Fruit fly (Drosophila melanogaster) whole organism, larva: Measurements from ENCODE around the gene CG11714.

Experiments
- noc ChIP-seq: fragments of 200-800 bp; sonication (Bioruptor generic); optimal IDR thresholded peaks from 3 replicates; lab custom pipeline; 2019; ENCODE audit warnings: missing biosample characterization, mild to moderate bottlenecking, missing genetic modification characterization, moderate library complexity

Gene CG11714

DNA sequence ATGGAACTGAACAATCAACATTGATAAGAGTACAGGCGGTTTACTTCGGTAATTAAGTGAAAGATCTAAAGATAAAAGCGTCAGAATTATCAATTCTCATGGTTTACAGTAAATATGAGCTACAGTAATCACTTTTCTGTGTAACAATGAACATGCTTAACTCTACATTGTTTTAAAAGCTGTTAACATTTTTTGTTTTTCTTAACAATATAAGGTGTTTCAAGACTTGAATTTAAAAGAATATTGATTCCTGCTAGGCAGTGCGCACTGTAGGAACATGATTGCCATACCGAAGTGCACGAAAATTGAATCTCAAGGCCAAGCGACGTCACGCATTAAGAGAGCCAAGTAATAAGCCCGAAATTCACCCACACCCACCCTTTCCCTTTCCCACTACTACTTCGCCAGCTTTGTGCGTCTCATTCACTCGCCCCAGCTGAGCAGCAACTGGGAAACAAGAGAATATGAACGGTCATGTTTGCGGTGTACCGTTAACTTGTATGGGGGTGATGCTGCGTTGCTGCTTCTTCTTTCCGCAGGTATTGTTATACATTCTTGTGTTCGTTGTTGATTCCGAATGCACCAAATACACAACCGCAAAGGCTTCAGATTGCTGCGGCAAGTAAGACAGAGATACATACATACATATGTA is 31.2 kb downstream of the CG11714 start:
- peak; percentile 91 for TF ChIP-seq noc (tag; lab: Kevin White, UChicago)

DNA sequence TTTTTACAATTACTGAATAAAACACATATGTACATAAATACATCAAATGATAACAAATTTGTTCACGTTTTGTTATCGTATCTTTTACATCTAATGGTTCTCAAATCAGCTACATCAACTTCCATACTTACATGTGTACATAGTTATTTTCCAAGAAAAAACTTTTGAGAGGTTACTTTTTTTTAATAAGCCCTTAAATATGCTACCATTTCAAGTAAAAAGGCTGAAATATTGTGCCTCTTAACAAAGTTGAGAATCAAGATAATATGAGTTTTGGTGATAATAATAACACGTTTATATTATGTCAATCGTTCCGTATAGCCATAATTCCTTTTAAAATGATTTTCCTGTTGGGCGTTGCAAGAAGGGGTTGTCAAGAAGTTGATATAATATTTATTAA is 32.0 kb downstream of the CG11714 start:
- no peak for TF ChIP-seq noc (tag; lab: Kevin White, UChicago)

DNA sequence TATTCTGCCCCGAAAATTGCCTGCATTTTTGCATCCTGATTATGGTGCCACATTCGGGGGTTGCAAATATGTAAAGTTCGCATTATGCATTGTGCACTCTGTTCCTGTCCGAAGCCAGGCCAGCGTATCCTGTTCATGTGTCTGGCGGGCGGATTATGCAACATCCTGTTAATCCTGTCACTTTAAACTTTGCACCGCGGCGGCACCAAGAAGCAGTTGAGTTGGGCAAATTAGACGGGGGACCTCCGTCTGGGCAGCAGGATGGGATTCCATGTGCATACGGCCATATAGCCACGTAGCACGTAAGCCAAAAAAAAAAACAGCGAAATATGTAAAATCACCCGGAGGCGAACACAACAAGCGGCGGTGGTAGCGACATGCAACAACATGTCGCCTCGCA is 33.0 kb downstream of the CG11714 start:
- TF ChIP-seq noc (tag; lab: Kevin White, UChicago): no peak

DNA sequence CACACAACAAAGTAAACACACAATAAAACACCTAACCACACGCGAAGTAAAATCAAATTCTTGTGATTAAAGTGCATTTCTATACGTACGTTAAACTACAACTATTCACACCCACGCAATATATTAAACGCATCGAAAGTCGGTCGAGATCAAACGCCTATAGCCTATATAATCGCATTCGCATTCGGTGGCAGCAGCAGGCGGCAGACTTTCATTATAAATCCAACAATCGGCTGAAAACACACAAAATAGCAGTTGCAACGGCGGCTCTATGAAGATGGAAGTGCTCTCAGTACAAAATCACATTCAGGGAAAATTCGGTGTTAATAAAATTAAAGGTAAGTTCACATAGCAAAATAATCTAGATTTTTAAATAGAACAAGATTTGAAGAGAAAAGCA is 34.2 kb downstream of the CG11714 start:
- TF ChIP-seq noc (tag; lab: Kevin White, UChicago): no peak

DNA sequence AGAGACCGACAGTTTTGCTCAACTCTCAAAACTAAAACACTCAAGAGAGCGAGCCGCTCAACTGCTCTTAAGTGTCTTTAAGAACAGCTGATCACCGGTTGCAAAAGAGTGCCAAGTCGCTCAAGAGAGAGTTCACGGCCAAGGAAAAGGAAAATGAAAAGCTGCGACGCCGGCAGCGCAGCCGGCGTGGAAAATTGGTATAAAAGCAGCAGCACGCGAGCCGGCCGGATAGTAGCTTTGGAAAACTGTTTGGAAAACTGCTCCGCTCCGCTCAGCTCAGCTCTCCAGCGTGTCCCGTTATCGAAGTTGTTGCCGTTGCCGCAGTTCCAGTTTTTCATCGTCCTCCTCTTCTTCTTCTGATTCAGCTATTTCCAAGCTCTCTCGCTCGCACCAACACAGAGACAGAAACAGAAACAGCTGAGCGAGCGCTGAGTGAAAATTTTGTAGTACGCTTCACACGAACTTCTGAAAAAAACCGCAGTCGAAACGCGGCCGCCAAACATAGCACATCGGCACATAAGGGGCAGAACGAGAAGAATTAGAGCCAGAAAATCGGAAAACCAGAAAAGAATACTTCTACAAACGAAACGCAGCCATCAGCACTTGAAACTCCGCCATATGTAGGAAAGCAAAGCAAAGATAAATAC is 35.1 kb downstream of the CG11714 start, which contains the start of gene chrb:
TSS of gene chrb (plus strand) at position 224 of the 647 bp plus-strand sequence.
- TF ChIP-seq noc (tag; lab: Kevin White, UChicago): peak; percentile 45

DNA sequence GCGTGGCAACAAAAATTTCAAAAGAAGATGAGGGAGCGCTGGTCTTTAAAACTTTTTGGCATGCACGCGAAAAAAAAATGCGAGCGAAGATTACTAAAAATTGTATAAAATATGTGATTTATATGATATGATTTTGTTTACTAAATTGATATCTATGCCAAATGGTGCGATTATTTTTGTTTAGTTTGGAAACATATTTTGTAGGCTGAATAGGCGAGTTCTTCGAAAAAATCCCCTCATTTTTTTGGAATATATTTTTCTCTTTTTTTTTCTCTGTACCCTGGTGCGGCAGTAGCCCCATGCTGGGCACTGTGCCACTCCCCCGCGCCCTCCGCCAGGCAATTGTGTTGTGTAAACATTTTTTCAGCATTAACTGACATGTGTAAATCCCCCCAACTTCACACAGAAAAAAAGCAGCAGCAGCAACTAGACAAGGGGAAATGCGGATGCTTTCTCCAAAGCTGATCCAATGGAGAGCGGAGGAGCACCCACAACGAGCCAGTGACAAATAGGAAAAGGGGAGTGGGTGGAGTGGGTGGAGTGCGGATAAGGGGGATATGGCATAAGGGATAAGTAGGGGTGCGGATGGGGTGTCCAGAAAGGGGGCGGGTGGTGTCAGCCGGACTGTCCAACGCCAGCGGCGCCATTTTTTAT is 36.4 kb downstream of the CG11714 start:
- no peak for TF ChIP-seq noc (tag; lab: Kevin White, UChicago)

DNA sequence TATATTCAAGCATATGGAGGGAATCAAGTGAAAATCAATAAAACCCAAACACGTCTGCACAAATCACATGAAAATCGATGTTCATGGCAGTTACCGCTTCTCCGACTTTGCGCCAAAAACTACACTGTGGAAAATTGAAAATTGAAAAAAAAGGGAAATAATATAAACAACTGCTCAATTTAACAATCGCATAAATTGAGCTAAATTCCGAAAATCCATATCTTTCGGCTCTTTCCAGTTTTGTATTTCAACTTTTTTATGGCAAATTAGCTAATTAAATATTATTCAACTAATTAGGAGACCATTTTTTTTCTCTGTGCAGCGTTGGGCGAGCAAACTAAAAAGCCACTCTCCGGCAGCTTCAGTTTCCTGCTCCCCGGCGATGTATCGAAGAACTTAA is 38.0 kb downstream of the CG11714 start:
- no peak for TF ChIP-seq noc (tag; lab: Kevin White, UChicago)

DNA sequence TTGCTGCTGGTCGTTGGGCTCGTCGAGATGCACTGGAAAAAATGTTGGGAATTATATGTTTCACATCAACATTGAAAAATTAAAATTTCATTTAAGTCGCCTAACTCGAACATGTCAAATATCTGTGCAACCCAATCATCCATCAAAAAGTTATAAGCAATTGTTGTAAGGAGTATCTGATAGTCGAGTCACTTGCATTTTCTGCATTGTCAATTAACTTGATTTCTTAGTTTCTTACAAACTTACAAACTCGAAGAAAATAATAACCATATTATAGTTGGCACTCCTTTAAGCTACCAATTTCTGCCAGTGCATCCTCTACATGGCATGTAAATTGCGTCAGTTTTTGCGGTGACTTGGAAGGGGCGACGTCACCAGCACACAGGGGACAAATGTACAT is 39.4 kb downstream of the CG11714 start:
- TF ChIP-seq noc (tag; lab: Kevin White, UChicago): no peak

DNA sequence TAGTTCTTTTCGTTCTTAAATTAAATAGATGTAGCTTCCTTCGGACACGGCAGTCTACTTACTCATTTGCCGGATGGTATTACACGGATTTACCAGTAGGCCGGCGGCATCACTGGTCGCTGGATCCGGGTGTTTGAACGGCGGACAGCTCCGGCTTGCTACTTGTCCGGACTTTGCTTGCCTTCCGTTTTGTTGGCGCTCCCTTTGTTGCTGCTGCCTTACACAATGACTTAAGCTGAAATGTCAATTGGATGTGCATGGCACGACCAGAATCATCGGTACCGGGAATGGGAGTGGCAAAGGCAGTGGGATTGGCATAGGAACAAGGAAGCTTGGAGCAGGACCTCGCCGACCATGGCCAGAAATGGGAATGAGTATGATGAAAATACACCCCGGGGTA is 42.2 kb downstream of the CG11714 start:
- no peak for TF ChIP-seq noc (tag; lab: Kevin White, UChicago)

DNA sequence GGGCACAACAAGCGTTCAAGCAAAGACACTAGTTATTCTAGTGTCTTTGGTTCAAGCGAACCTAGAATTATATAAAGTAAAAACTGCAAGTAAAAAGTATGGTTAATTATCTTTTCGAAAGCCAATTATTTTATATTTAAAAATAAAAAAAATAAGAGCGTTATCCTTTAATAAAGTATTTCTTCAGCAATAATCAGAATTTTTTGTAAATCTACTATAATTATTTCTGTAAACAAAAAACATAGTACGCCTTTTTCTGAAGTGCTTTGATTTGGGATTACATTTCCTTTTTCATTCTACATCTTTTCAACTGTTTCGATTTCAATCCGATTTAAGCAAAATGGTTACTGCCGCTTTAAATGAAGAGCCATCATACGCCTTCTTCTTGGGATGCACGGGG is 47.9 kb downstream of the CG11714 start, which contains the start of gene Vha16-2:
TSS of gene Vha16-2 (plus strand) at position 301 of the 400 bp plus-strand sequence.
- no peak for TF ChIP-seq noc (tag; lab: Kevin White, UChicago)

DNA sequence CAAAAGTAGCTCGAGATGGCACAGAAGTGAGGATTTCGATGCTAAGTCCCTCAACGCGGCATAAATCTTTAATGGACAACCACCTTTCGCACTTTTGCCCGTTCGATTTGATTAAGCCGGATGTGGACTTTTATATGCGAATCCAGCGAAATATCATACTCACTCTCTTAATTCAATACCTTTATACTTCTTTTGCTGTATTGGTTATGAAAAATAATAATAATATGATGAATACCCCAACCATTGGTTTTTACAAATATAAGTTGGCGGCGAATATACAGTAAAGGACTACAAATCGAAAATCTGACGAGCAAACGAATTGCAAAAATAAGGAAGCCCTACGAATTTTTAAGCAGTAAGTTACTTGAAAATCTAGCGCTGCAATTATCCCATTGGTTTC is 49.5 kb downstream of the CG11714 start, which contains the start of gene Vha16-3:
TSS of gene Vha16-3 (plus strand) at position 301 of the 400 bp plus-strand sequence.
- TF ChIP-seq noc (tag; lab: Kevin White, UChicago): no peak

DNA sequence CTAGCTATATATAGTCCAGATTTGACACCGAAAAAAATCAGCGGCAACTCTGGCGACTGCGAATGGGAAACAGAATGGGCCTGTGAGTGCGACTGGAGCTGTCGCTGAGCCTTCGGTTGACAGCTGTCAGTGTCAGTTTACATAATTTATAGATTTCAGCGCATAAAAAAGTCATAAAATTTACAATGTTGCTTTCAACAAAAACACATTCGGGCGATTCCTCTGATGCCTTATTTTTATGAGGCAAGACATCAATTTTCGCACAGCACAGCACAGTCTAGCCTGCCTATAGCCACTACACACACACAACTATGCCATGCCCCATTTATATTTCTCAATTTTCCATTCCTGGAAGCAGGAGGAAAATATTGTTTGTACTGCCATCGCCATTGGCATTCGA is 50.1 kb downstream of the CG11714 start:
- no peak for TF ChIP-seq noc (tag; lab: Kevin White, UChicago)
